Worm (Caenorhabditis elegans) whole organism, early embryonic: ENCODE results near the gene C49C8.3.

Experiments used
- B0310.2 ChIP-seq: sonication (generic microtip); optimal IDR thresholded peaks from 2 replicates; lab custom pipeline; 2016; ENCODE audit warnings: mild to moderate bottlenecking, missing genetic modification characterization, missing compliant biosample characterization
- aly-1 ChIP-seq: sonication (generic microtip); optimal IDR thresholded peaks from 2 replicates; lab custom pipeline; 2016; ENCODE audit warnings: missing genetic modification characterization, missing compliant biosample characterization
- ama-1 ChIP-seq: fragments of 150-350 bp; optimal IDR thresholded peaks from 2 replicates; lab custom pipeline; 2014
- ets-7 ChIP-seq: sonication (generic microtip); optimal IDR thresholded peaks from 2 replicates; lab custom pipeline; 2016; ENCODE audit warnings: missing genotype, missing genetic modification characterization, missing compliant biosample characterization
- hmbx-1 ChIP-seq: sonication (generic microtip); optimal IDR thresholded peaks from 2 replicates; lab custom pipeline; 2016; ENCODE audit warnings: mild to moderate bottlenecking, missing genetic modification characterization, missing compliant biosample characterization
- hmg-4 ChIP-seq: fragments of 200-800 bp; sonication (Bioruptor generic); optimal IDR thresholded peaks from 2 replicates; lab custom pipeline; 2018; ENCODE audit warnings: mild to moderate bottlenecking, missing genetic modification characterization, missing compliant biosample characterization
- pes-1 ChIP-seq: fragments of 200-800 bp; sonication (Bioruptor generic); IDR thresholded peaks from 2 replicates; pipeline ENCODE4 v1.3.6; 2022; ENCODE audit warnings: missing genetic modification reagents, missing genetic modification characterization, missing compliant biosample characterization
- scrt-1 ChIP-seq: fragments of 200-800 bp; sonication (Bioruptor generic); IDR thresholded peaks from 2 replicates; pipeline ENCODE4 v1.3.6; 2022; ENCODE audit warnings: missing genetic modification characterization, missing compliant biosample characterization
- sea-1 ChIP-seq: fragments of 200-800 bp; sonication (Bioruptor generic); conservative IDR thresholded peaks from 2 replicates; pipeline ENCODE4 v1.3.6; 2022; ENCODE audit warnings: missing genetic modification characterization, missing compliant biosample characterization
- tbx-11 ChIP-seq: fragments of 200-800 bp; sonication (Bioruptor generic); IDR thresholded peaks from 2 replicates; pipeline ENCODE4 v1.3.6; 2022; ENCODE audit warnings: missing genetic modification characterization, missing compliant biosample characterization
- tbx-37 ChIP-seq: fragments of 200-800 bp; sonication (Bioruptor generic); conservative IDR thresholded peaks from 2 replicates; pipeline ENCODE4 v1.3.6; 2022; ENCODE audit warnings: missing genetic modification reagents, missing genetic modification characterization, missing compliant biosample characterization

- TF ChIP-seq sea-1 (GFP tag; lab: Robert Waterston, UW) (no peak), ets-7 (tag; lab: Kevin White, UChicago) (no peak), ama-1 (lab: Kevin White, UChicago) (no peak), scrt-1 (GFP tag; lab: Robert Waterston, UW) (no peak), B0310.2 (tag; lab: Kevin White, UChicago) (no peak), hmbx-1 (tag; lab: Kevin White, UChicago) (no peak), pes-1 (GFP tag; lab: Robert Waterston, UW) (no peak), aly-1 (tag; lab: Kevin White, UChicago) (no peak), tbx-37 (GFP tag; lab: Robert Waterston, UW) (no peak), hmg-4 (GFP tag; lab: Kevin White, UChicago) (no peak), tbx-11 (no peak)
Observed at ce11 chrIV:8630243-8630642, 14.3 kb upstream of the C49C8.3 start.
